Worm (Caenorhabditis elegans) whole organism, L4 larva: ENCODE data around the gene nspa-2.

Experiments used
- F37D6.2 ChIP-seq: sonication (generic microtip); optimal IDR thresholded peaks from 2 replicates; lab custom pipeline; 2016; ENCODE audit warnings: mild to moderate bottlenecking, missing genetic modification characterization, missing compliant biosample characterization
- R02D3.7 ChIP-seq: fragments of 150-350 bp; sonication (generic microtip); optimal IDR thresholded peaks from 3 replicates; lab custom pipeline; 2014; ENCODE audit warnings: missing biosample characterization, missing genetic modification characterization
- T26A8.4 ChIP-seq: fragments of 200-800 bp; sonication (Bioruptor generic); IDR thresholded peaks from 2 replicates; pipeline ENCODE4 v1.3.6; 2022; ENCODE audit warnings: missing genetic modification characterization, missing compliant biosample characterization
- Y48G9A.11 ChIP-seq: fragments of 200-800 bp; sonication (Bioruptor generic); IDR thresholded peaks from 2 replicates; pipeline ENCODE4 v1.3.6; 2022; ENCODE audit warnings: missing genetic modification reagents, missing genetic modification characterization, missing compliant biosample characterization
- Y5F2A.4 ChIP-seq: fragments of 200-800 bp; sonication (Bioruptor generic); optimal IDR thresholded peaks from 2 replicates; lab custom pipeline; 2018; ENCODE audit warnings: mild to moderate bottlenecking, missing genetic modification characterization, missing compliant biosample characterization
- ZK337.2 ChIP-seq: fragments of 200-800 bp; sonication (Bioruptor generic); IDR thresholded peaks from 2 replicates; pipeline ENCODE4 v1.3.6; 2022; ENCODE audit warnings: missing genetic modification reagents, missing genetic modification characterization, missing compliant biosample characterization
- aly-2 ChIP-seq: sonication (generic microtip); optimal IDR thresholded peaks from 2 replicates; lab custom pipeline; 2018; ENCODE audit warnings: missing biosample characterization, missing genetic modification characterization
- ceh-44 ChIP-seq: fragments of 200-800 bp; sonication (Bioruptor generic); IDR thresholded peaks from 2 replicates; pipeline ENCODE4 v1.3.6; 2022; ENCODE audit warnings: missing genetic modification reagents, missing genetic modification characterization, missing compliant biosample characterization
- ceh-62 ChIP-seq: sonication (generic microtip); optimal IDR thresholded peaks from 2 replicates; lab custom pipeline; 2017; ENCODE audit warnings: missing biosample characterization, missing genetic modification characterization
- cey-2 ChIP-seq: sonication (generic microtip); optimal IDR thresholded peaks from 3 replicates; lab custom pipeline; 2017; ENCODE audit warnings: missing genetic modification characterization, mild to moderate bottlenecking, missing compliant biosample characterization, antibody characterized with exemption, borderline replicate concordance; ENCODE audit not compliant: insufficient read depth
- ctbp-1 ChIP-seq: fragments of 200-800 bp; sonication (Bioruptor generic); IDR thresholded peaks from 2 replicates; pipeline ENCODE4 v1.3.6; 2022; ENCODE audit warnings: missing genetic modification reagents, missing genetic modification characterization, missing compliant biosample characterization
- daf-12 ChIP-seq: fragments of 150-350 bp; optimal IDR thresholded peaks from 2 replicates; lab custom pipeline; 2014; ENCODE audit warnings: missing biosample characterization, missing genetic modification reagents, missing genetic modification characterization
- daf-16 ChIP-seq, 3 experiments: sonication (generic microtip); optimal IDR thresholded peaks; 2 replicates each; lab custom pipeline; 2016 to 2017; ENCODE audit warnings: missing genetic modification characterization in 3 of 3, missing genetic modification reagents in 3 of 3, mild to moderate bottlenecking in 2 of 3, missing compliant biosample characterization in 2 of 3, missing biosample characterization in 1 of 3, moderate library complexity in 1 of 3
- daf-19 ChIP-seq: fragments of 200-800 bp; sonication (Bioruptor generic); conservative IDR thresholded peaks from 2 replicates; pipeline ENCODE4 v1.3.6; 2022; ENCODE audit warnings: missing genetic modification characterization, missing compliant biosample characterization
- daf-8 ChIP-seq: fragments of 200-800 bp; sonication (Bioruptor generic); IDR thresholded peaks from 2 replicates; pipeline ENCODE4 v1.3.6; 2022; ENCODE audit warnings: missing genetic modification characterization, missing compliant biosample characterization
- dmd-6 ChIP-seq: fragments of 200-800 bp; sonication (Bioruptor generic); IDR thresholded peaks from 2 replicates; pipeline ENCODE4 v1.3.6; 2022; ENCODE audit warnings: missing genetic modification reagents, missing genetic modification characterization, missing compliant biosample characterization
- dpl-1 ChIP-seq: fragments of 150-350 bp; optimal IDR thresholded peaks from 2 replicates; lab custom pipeline; 2014; ENCODE audit warnings: missing biosample characterization, missing genetic modification reagents, missing genetic modification characterization
- egl-27 ChIP-seq: sonication (generic microtip); optimal IDR thresholded peaks from 3 replicates; lab custom pipeline; 2017; ENCODE audit warnings: missing biosample characterization, missing genetic modification reagents, missing genetic modification characterization
- egl-43 ChIP-seq: fragments of 200-800 bp; sonication (Bioruptor generic); IDR thresholded peaks from 2 replicates; pipeline ENCODE4 v1.3.6; 2022; ENCODE audit warnings: missing genetic modification reagents, missing genetic modification characterization, missing compliant biosample characterization
- hlh-11 ChIP-seq: fragments of 200-800 bp; sonication (Bioruptor generic); optimal IDR thresholded peaks from 2 replicates; lab custom pipeline; 2018; ENCODE audit warnings: mild to moderate bottlenecking, missing genetic modification characterization, missing compliant biosample characterization
- hlh-30 ChIP-seq: sonication (generic microtip); optimal IDR thresholded peaks from 2 replicates; lab custom pipeline; 2017; ENCODE audit warnings: antibody characterized with exemption, mild to moderate bottlenecking, missing genetic modification characterization, missing compliant biosample characterization; ENCODE audit not compliant: insufficient read depth
- lim-7 ChIP-seq: fragments of 200-800 bp; sonication (Bioruptor generic); IDR thresholded peaks from 2 replicates; pipeline ENCODE4 v1.3.6; 2022; ENCODE audit warnings: missing genetic modification characterization, missing compliant biosample characterization
- lin-1 ChIP-seq: fragments of 200-800 bp; sonication (Bioruptor generic); IDR thresholded peaks from 2 replicates; pipeline ENCODE4 v1.3.6; 2022; ENCODE audit warnings: missing genetic modification reagents, missing genetic modification characterization, missing compliant biosample characterization
- lin-15B ChIP-seq: fragments of 150-350 bp; sonication (generic microtip); optimal IDR thresholded peaks from 3 replicates; lab custom pipeline; 2014; ENCODE audit warnings: missing biosample characterization, missing genetic modification characterization
- lin-39 ChIP-seq: fragments of 150-350 bp; optimal IDR thresholded peaks from 2 replicates; lab custom pipeline; 2014; ENCODE audit warnings: missing biosample characterization, missing genetic modification reagents, missing genetic modification characterization
- lsy-2 ChIP-seq, 2 experiments: fragments of 150-350 bp in 1 of 2; sonication (generic microtip) in 1 of 2; optimal IDR thresholded peaks; 2 replicates each; lab custom pipeline; 2014 to 2017; ENCODE audit warnings: missing biosample characterization in 2 of 2, missing genetic modification characterization in 2 of 2
- mdl-1 ChIP-seq, 2 experiments: fragments of 150-350 bp in 1 of 2; sonication (generic microtip) in 1 of 2; optimal IDR thresholded peaks; 2 replicates each; lab custom pipeline; 2014 to 2017; ENCODE audit warnings: missing biosample characterization in 2 of 2, missing genetic modification characterization in 2 of 2
- mxl-2 ChIP-seq: fragments of 200-800 bp; sonication (Bioruptor generic); conservative IDR thresholded peaks from 2 replicates; pipeline ENCODE4 v1.3.6; 2022; ENCODE audit warnings: missing genetic modification reagents, missing genetic modification characterization, missing compliant biosample characterization
- mxl-3 ChIP-seq: fragments of 200-800 bp; sonication (Bioruptor generic); optimal IDR thresholded peaks from 2 replicates; lab custom pipeline; 2018; ENCODE audit warnings: mild to moderate bottlenecking, missing genetic modification characterization, missing compliant biosample characterization
- nhr-10 ChIP-seq: fragments of 150-350 bp; optimal IDR thresholded peaks from 2 replicates; lab custom pipeline; 2014; ENCODE audit warnings: missing biosample characterization, missing genetic modification characterization
- nhr-111 ChIP-seq: fragments of 200-800 bp; sonication (Bioruptor generic); optimal IDR thresholded peaks from 2 replicates; lab custom pipeline; 2018; ENCODE audit warnings: mild to moderate bottlenecking, missing genetic modification characterization, missing compliant biosample characterization
- nhr-25 ChIP-seq: sonication (generic microtip); optimal IDR thresholded peaks from 2 replicates; lab custom pipeline; 2017; ENCODE audit warnings: missing genetic modification characterization, mild to moderate bottlenecking, missing compliant biosample characterization, antibody characterized with exemption, moderate library complexity, borderline replicate concordance; ENCODE audit not compliant: insufficient read depth
- nhr-28 ChIP-seq: fragments of 150-350 bp; optimal IDR thresholded peaks from 2 replicates; lab custom pipeline; 2014; ENCODE audit warnings: missing biosample characterization, missing genetic modification characterization
- nhr-42 ChIP-seq: fragments of 200-800 bp; sonication (Bioruptor generic); IDR thresholded peaks from 2 replicates; pipeline ENCODE4 v1.3.6; 2022; ENCODE audit warnings: missing genetic modification characterization, missing compliant biosample characterization
- nhr-48 ChIP-seq: sonication (generic microtip); optimal IDR thresholded peaks from 2 replicates; lab custom pipeline; 2016; ENCODE audit warnings: mild to moderate bottlenecking, missing genetic modification characterization, missing compliant biosample characterization
- nhr-77 ChIP-seq: fragments of 150-350 bp; optimal IDR thresholded peaks from 2 replicates; lab custom pipeline; 2014; ENCODE audit warnings: missing biosample characterization, missing genetic modification characterization
- pha-4 ChIP-seq, 2 experiments: fragments of 150-350 bp in 1 of 2; fragments of 200-800 bp in 1 of 2; sonication (Bioruptor generic) in 1 of 2; IDR thresholded peaks in 1 of 2; optimal IDR thresholded peaks in 1 of 2; 2 replicates each; pipeline versions ENCODE4 v1.3.6 to Lab custom; 2014 to 2022; ENCODE audit warnings: missing genetic modification characterization in 2 of 2, missing genetic modification reagents in 2 of 2, missing biosample characterization in 1 of 2, missing compliant biosample characterization in 1 of 2
- php-3 ChIP-seq: fragments of 200-800 bp; sonication (Bioruptor generic); IDR thresholded peaks from 2 replicates; pipeline ENCODE4 v1.3.6; 2022; ENCODE audit warnings: missing genetic modification reagents, missing genetic modification characterization, missing compliant biosample characterization
- rbr-2 ChIP-seq: sonication (generic microtip); optimal IDR thresholded peaks from 2 replicates; lab custom pipeline; 2016; ENCODE audit warnings: missing genotype, missing genetic modification characterization, missing compliant biosample characterization
- saeg-2 ChIP-seq: fragments of 200-800 bp; sonication (Bioruptor generic); IDR thresholded peaks from 2 replicates; pipeline ENCODE4 v1.3.6; 2022; ENCODE audit warnings: missing genetic modification reagents, missing genetic modification characterization, missing compliant biosample characterization
- sdz-12 ChIP-seq: fragments of 200-800 bp; sonication (Bioruptor generic); optimal IDR thresholded peaks from 2 replicates; lab custom pipeline; 2018; ENCODE audit warnings: mild to moderate bottlenecking, missing genetic modification characterization, missing compliant biosample characterization
- skn-1 ChIP-seq: fragments of 150-350 bp; optimal IDR thresholded peaks from 2 replicates; lab custom pipeline; 2014; ENCODE audit warnings: missing biosample characterization, missing genetic modification characterization
- tra-1 ChIP-seq: fragments of 200-800 bp; sonication (Bioruptor generic); IDR thresholded peaks from 2 replicates; pipeline ENCODE4 v1.3.6; 2022; ENCODE audit warnings: missing genetic modification reagents, missing genetic modification characterization, missing compliant biosample characterization
- unc-130 ChIP-seq: sonication (generic microtip); optimal IDR thresholded peaks from 2 replicates; lab custom pipeline; 2016; ENCODE audit warnings: missing genetic modification reagents, missing genetic modification characterization, missing compliant biosample characterization
- zfp-2 ChIP-seq: sonication (generic microtip); optimal IDR thresholded peaks from 2 replicates; lab custom pipeline; 2016; ENCODE audit warnings: mild to moderate bottlenecking, missing genetic modification characterization, missing compliant biosample characterization
- zfp-3 ChIP-seq: fragments of 200-800 bp; sonication (Bioruptor generic); conservative IDR thresholded peaks from 2 replicates; pipeline ENCODE4 v1.3.6; 2022; ENCODE audit warnings: missing genetic modification reagents, missing genetic modification characterization, missing compliant biosample characterization
- zip-11 ChIP-seq: fragments of 200-800 bp; sonication (Bioruptor generic); IDR thresholded peaks from 2 replicates; pipeline ENCODE4 v1.3.6; 2022; ENCODE audit warnings: missing genetic modification characterization, missing compliant biosample characterization
- zip-2 ChIP-seq: fragments of 150-350 bp; optimal IDR thresholded peaks from 2 replicates; lab custom pipeline; 2014; ENCODE audit warnings: missing biosample characterization, missing genetic modification characterization
- ztf-11 ChIP-seq: fragments of 150-350 bp; optimal IDR thresholded peaks from 2 replicates; lab custom pipeline; 2014; ENCODE audit warnings: missing biosample characterization, missing genetic modification characterization
- ztf-7 ChIP-seq: fragments of 150-350 bp; optimal IDR thresholded peaks from 2 replicates; lab custom pipeline; 2014; ENCODE audit warnings: missing biosample characterization, missing genetic modification characterization

The nspa-2 gene

ce11 chrV:14876257-14876656 lies 14.6 kb upstream of the nspa-2 start (continued):
- TF ChIP-seq T26A8.4 (GFP tag; lab: Robert Waterston, UW), result peak; percentile 44; the same call in 1 of the 2 replicates
- TF ChIP-seq lin-1 (GFP tag; lab: Robert Waterston, UW), result no peak
- TF ChIP-seq daf-16 (GFP tag; optimal IDR thresholded peaks at IDR 0.05; lab: Kevin White, UChicago), result peak in 1 of 2 experiments; percentile 42
- TF ChIP-seq daf-16 (tag; optimal IDR thresholded peaks at IDR 0.05; lab: Kevin White, UChicago), result no peak
- no peak for TF ChIP-seq ztf-11 (tag; lab: Kevin White, UChicago)
- no peak for TF ChIP-seq ztf-7
- TF ChIP-seq nhr-25 (tag; lab: Kevin White, UChicago), result no peak
- 0 out of 2 replicates have a peak, but pooled peaks have one; percentile 17 for TF ChIP-seq Y48G9A.11 (GFP tag; lab: Robert Waterston, UW)
- TF ChIP-seq unc-130 (GFP tag; lab: Kevin White, UChicago), result no peak
- no peak for TF ChIP-seq skn-1 (tag; lab: Kevin White, UChicago)
- peak; percentile 35 for TF ChIP-seq rbr-2
- TF ChIP-seq zfp-2 (tag; lab: Kevin White, UChicago), result no peak
- no peak for TF ChIP-seq F37D6.2
- TF ChIP-seq nhr-77 (tag; lab: Kevin White, UChicago), result no peak
- TF ChIP-seq daf-19 (GFP tag; lab: Robert Waterston, UW), result no peak
- no peak for TF ChIP-seq aly-2
- peak; percentile 71 for TF ChIP-seq lim-7 (GFP tag; lab: Robert Waterston, UW)
- no peak for TF ChIP-seq zfp-3 (GFP tag; lab: Robert Waterston, UW)
- TF ChIP-seq egl-27 (tag; lab: Kevin White, UChicago), result no peak
- no peak for TF ChIP-seq daf-8 (GFP tag; lab: Robert Waterston, UW)
- TF ChIP-seq ctbp-1 (GFP tag; lab: Robert Waterston, UW), result 0 out of 2 replicates have a peak, but pooled peaks have one; percentile 19
- TF ChIP-seq mxl-3 (GFP tag; lab: Kevin White, UChicago), result peak; percentile 36
- peak; percentile 35; the same call in 1 of the 2 replicates for TF ChIP-seq php-3 (GFP tag; lab: Robert Waterston, UW)
- TF ChIP-seq pha-4 (GFP tag; IDR thresholded peaks at IDR 0.05; lab: Robert Waterston, UW), result no peak; the same call in 1 of the 2 replicates
- TF ChIP-seq pha-4 (tag; optimal IDR thresholded peaks at IDR 0.05; lab: Kevin White, UChicago), result no peak
- TF ChIP-seq dmd-6 (GFP tag; lab: Robert Waterston, UW), result peak; percentile 38
- TF ChIP-seq lsy-2 (tag; optimal IDR thresholded peaks at IDR 0.05; lab: Kevin White, UChicago), result no peak
- peak; percentile 46 for TF ChIP-seq hlh-11 (tag; lab: Kevin White, UChicago)
- TF ChIP-seq nhr-28, result peak; percentile 30
- no peak for TF ChIP-seq zip-11 (GFP tag; lab: Robert Waterston, UW)
- TF ChIP-seq dpl-1, result no peak
- TF ChIP-seq mxl-2, result 0 out of 2 replicates have a peak, but pooled peaks have one; percentile 14
- TF ChIP-seq daf-12 (tag; lab: Kevin White, UChicago), result no peak
- no peak for TF ChIP-seq nhr-48 (tag; lab: Kevin White, UChicago)
- no peak for TF ChIP-seq Y5F2A.4 (GFP tag; lab: Kevin White, UChicago)
- no peak for TF ChIP-seq lin-39 (tag; lab: Kevin White, UChicago)
- peak; percentile 77 for TF ChIP-seq egl-43 (GFP tag; lab: Robert Waterston, UW)
- no peak for TF ChIP-seq nhr-111 (GFP tag; lab: Kevin White, UChicago)
- TF ChIP-seq mdl-1 (tag; optimal IDR thresholded peaks at IDR 0.05; lab: Kevin White, UChicago), result no peak
- TF ChIP-seq R02D3.7 (tag; lab: Kevin White, UChicago), result no peak
- no peak for TF ChIP-seq ceh-62 (tag; lab: Kevin White, UChicago)
- no peak for TF ChIP-seq sdz-12 (GFP tag; lab: Kevin White, UChicago)
- no peak for TF ChIP-seq zip-2 (tag; lab: Kevin White, UChicago)
- TF ChIP-seq nhr-42 (GFP tag; lab: Robert Waterston, UW), result 0 out of 2 replicates have a peak, but pooled peaks have one; percentile 14
- no peak for TF ChIP-seq saeg-2 (GFP tag; lab: Robert Waterston, UW)
- TF ChIP-seq ZK337.2 (GFP tag; lab: Robert Waterston, UW), result peak; percentile 63; the same call in 1 of the 2 replicates
- no peak for TF ChIP-seq lin-15B
- TF ChIP-seq nhr-10 (tag; lab: Kevin White, UChicago), result no peak
- TF ChIP-seq tra-1 (GFP tag; lab: Robert Waterston, UW), result no peak
- TF ChIP-seq ceh-44 (GFP tag; lab: Robert Waterston, UW), result peak; percentile 69; the same call in 1 of the 2 replicates
- peak; percentile 18 for TF ChIP-seq hlh-30 (tag; lab: Kevin White, UChicago)
- TF ChIP-seq cey-2 (tag; lab: Kevin White, UChicago), result no peak
